Fruit fly (Drosophila melanogaster): Measurements from ENCODE around the gene Gr93a.

Gr93a gene

DNA sequence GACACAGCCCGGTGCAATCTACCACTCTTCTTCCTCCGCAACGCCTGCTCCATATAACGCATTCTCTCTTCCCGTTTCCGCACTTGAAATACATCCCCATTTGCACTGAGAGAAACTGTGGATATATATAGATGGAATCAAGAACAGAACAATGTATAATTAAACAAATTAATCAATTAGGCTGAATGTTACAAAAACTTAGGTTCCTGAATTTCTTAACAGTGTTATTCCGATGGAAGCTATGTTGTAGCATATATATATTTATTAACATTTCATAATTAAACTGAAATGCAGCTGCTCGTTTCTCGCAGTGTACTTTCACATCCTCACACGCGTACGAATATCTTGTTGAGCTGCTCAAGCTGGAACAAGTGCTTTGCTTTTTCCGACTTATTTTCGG, 27.2 kb downstream of the Gr93a start:
- TF ChIP-seq h (optimal IDR thresholded peaks at IDR 0.05): no peak
- no peak for TF ChIP-seq insv (optimal IDR thresholded peaks at IDR 0.05)
- no peak for TF ChIP-seq psq (optimal IDR thresholded peaks at IDR 0.05)
- no peak for TF ChIP-seq Myc (optimal IDR thresholded peaks at IDR 0.05)
- TF ChIP-seq Sin3A (optimal IDR thresholded peaks at IDR 0.05): no peak
- TF ChIP-seq ttk (optimal IDR thresholded peaks at IDR 0.05): no peak

DNA sequence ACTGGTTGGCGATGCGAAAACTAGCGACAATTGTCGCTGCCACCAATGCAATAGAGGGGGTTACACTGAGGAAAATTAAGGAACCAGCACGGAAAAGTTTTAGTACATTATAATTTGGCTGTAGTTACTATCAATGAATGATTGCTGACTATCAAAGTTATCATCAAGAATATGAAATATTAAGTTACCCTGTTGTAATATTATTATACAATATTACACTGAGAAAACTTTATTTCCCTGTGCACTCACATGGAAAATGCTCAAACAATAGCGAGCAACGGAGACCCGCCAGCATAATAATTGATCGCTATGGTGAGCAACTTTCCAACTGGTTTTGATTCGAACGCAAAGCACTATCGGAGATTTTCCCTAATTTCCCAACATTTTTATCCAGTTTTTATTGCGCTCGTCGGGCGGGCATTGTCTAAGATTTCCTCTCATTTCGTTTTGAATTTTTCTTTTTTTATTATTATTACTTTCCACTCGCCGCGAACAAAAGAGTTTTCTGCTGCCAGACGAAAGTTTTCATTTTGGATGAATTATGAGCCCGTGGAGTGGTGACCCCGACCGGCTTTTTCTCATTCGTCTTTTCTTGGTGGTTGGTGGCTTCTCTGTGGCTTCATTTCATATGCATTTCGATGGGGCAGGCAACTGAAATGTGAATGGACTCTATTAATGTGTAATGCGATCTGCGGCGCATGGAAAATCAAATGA, 30.0 kb downstream of the Gr93a start:
- no peak for TF ChIP-seq Myc (optimal IDR thresholded peaks at IDR 0.05)
- no peak for TF ChIP-seq ttk (optimal IDR thresholded peaks at IDR 0.05)
- no peak for TF ChIP-seq insv (optimal IDR thresholded peaks at IDR 0.05)
- TF ChIP-seq h (optimal IDR thresholded peaks at IDR 0.05): no peak
- TF ChIP-seq psq (optimal IDR thresholded peaks at IDR 0.05): no peak
- TF ChIP-seq Sin3A (optimal IDR thresholded peaks at IDR 0.05): no peak

DNA sequence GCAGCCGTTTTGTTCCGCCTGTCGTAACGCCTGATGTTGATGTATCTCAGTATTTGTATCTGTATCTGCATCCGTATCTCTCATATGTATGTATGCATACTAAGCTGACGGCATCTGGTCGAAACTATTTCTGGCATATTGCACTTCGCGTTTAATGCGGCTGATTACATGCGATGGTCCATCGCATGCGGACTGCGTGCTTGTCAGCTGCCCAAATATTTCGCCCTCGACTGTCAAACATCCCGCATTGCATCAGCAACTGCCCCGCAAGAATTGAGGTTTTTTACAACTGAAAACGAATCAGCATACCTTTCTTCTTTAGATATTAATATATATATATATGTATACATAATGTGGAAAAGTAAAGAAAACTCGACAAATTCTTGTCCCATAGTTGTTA, 30.6 kb downstream of the Gr93a start:
- TF ChIP-seq insv (optimal IDR thresholded peaks at IDR 0.05) (no peak), Myc (optimal IDR thresholded peaks at IDR 0.05) (no peak), psq (optimal IDR thresholded peaks at IDR 0.05) (no peak), h (optimal IDR thresholded peaks at IDR 0.05) (no peak)

DNA sequence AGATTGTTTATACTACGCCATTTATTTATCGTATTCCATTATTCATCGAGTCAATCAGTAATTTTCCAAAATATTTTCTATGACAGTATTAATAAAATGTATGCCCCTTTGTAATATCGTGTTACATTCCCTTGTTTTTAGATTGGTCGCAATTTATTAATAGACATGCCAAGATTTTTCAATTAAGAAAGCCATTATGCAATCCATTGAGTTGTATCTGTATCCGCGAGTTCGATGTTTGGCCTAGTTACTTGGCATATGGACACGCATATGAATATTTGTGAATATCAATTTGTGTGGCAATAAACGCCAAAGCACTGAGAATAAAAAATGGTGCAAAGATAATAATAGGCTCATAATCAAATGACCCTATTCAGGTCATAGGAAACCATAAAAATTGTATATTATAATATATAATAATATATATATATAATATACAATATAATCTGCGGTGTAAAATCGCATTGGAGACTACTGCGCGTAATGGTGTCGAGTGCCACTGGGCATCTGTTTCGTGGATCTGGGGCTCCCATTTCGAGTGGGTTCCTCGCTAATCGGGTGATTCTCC, 31.6 kb downstream of the Gr93a start:
- no peak for TF ChIP-seq h (optimal IDR thresholded peaks at IDR 0.05)
- TF ChIP-seq psq (optimal IDR thresholded peaks at IDR 0.05): no peak
- TF ChIP-seq Myc (optimal IDR thresholded peaks at IDR 0.05): no peak
- TF ChIP-seq ttk (optimal IDR thresholded peaks at IDR 0.05): no peak
- no peak for TF ChIP-seq Sin3A (optimal IDR thresholded peaks at IDR 0.05)
- TF ChIP-seq insv (optimal IDR thresholded peaks at IDR 0.05): no peak

DNA sequence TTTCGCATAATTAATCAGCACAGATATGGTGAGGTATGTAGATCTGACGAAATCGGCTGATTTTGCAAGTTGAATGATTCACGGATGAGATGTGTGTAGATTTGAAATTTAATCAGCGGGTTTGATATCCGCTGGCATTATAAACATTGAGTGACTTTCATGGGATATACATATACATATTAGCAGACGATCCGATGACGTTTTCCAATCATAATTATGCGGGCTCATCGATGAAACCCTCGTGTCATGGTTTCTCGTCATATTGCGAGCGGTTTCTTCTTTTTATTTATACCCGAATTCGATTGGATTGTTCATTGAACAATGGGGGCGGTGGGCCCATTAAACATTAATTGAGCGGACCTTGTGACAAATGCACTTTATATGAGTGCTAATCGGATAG, 32.2 kb downstream of the Gr93a start:
- TF ChIP-seq insv (optimal IDR thresholded peaks at IDR 0.05) (no peak), h (optimal IDR thresholded peaks at IDR 0.05) (no peak), psq (optimal IDR thresholded peaks at IDR 0.05) (no peak), Myc (optimal IDR thresholded peaks at IDR 0.05) (no peak), Sin3A (optimal IDR thresholded peaks at IDR 0.05) (no peak), ttk (optimal IDR thresholded peaks at IDR 0.05) (no peak)

DNA sequence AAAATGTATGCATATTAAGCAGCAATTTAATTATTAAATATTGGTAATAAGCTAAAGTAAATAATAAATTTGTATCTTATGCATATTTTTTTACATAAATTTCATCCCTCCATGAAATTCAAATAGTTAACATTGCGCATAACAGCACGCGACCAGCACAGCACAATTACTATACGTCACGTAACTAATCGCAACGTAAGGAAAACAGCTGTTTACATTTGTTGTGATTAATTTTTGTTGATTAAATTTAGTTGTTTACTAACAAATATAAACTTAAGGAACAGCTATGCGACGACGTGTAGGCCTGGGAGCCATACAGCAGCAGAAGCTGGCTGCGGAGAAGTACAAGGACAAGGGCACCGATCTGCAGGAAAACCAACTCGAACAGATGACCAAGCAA, 32.7 kb downstream of the Gr93a start, which contains the start of gene lsn:
Gene lsn (plus strand): TSS at position 177 of the 400 bp plus-strand sequence.
- no peak for TF ChIP-seq Myc (optimal IDR thresholded peaks at IDR 0.05)
- no peak for TF ChIP-seq psq (optimal IDR thresholded peaks at IDR 0.05)
- no peak for TF ChIP-seq Sin3A (optimal IDR thresholded peaks at IDR 0.05)
- no peak for TF ChIP-seq h (optimal IDR thresholded peaks at IDR 0.05)

DNA sequence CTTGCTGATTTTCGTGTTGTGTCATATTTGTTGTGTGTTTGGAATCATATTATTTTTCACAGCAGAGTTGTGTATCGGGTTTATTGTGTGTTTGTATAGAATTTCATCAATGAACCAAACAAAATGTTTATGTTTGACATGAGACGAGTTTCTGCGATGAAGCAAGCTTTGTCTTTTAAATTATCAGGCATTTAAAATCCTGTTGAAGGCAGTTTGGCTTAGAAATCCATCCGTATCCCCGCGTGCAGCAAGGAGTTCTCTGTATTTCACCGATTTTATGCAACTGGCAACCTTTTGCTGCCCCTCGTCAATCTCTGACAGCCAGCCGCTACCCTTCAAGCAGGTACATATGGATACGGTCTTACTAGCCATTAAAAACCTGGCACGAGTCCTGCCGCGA, 35.5 kb downstream of the Gr93a start, which contains the start of the genes CG6569 and Cby:
Gene CG6569 (minus strand): TSS at position 101 of the 400 bp plus-strand sequence.
Gene Cby (plus strand): TSS at position 185 of the 400 bp plus-strand sequence.
- TF ChIP-seq Sin3A (optimal IDR thresholded peaks at IDR 0.05) (no peak), insv (optimal IDR thresholded peaks at IDR 0.05) (no peak), psq (optimal IDR thresholded peaks at IDR 0.05) (no peak), h (optimal IDR thresholded peaks at IDR 0.05) (no peak), ttk (optimal IDR thresholded peaks at IDR 0.05) (no peak), Myc (optimal IDR thresholded peaks at IDR 0.05) (no peak)

DNA sequence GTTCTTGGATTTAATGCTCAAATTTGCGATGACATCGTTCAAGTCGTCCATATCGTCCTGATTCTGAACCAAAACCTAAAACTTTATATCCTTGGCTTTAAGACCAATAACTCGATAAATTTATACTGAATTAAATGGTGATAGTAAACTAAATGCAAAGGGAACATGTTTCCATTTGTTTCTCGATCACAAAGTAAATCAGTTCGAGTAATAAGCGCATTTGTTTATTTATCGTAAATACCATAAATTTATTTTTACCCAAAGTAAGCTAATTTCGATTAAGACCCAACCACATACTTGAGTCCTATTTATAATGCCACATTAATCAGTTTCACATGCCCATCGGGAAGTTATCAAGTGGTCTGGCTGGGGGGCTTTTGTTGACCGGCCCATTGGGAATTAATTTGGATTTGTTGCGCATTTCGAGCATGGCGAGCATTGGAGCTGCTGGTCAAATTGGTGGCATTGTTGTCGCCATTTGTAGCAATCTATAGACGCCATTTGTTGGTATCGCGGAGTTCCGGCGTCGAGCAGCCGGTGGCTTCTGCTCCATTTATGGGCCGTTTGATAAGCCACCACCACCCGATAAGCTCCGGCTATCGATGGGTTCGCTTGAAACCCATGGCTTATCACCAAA, 37.3 kb downstream of the Gr93a start, which contains the start of gene CG31174:
Gene CG31174 (minus strand): TSS at position 51 of the 637 bp plus-strand sequence.
- TF ChIP-seq Myc (optimal IDR thresholded peaks at IDR 0.05): no peak

DNA sequence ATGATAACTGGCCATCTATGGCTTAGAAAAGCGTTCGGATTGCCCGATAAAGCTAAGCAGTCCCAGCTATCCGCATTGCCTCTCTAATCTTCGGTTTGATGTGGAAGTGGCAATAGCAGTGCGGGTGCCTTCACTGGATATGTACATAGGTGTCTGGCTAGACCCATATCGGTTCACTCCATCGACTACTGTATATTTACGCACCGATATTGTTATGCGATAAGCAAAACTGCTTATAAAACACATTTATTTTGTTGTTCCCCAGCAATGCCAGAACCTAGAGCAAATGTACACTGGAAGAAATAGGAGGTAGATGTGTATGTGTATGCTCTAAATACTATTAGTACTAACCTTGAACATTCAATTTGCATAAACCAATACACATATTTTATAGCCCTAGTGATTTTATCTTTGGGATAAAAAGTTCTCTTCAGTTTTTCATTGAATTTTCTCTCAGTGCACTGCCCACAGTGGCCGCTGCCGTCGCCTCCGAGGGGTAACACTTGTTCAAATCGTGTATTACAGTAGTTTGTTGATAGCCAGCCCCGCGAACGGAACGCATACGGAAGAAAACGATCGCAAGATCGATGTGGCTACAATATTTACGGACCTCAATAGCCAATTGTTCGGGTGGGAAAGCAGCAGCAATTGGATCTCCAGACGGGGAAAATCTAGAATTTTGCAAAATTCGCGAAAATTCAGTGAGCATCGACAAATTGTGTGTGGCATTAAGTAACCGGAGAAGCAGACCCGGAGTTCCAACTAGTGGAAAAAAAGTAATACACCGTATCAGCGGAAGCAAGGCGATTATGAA, 38.1 kb downstream of the Gr93a start, which contains the start of gene CG31431:
Gene CG31431 (plus strand): TSS at position 524 of the 814 bp plus-strand sequence.
- TF ChIP-seq psq (optimal IDR thresholded peaks at IDR 0.05): no peak
- no peak for TF ChIP-seq insv (optimal IDR thresholded peaks at IDR 0.05)
- TF ChIP-seq Sin3A (optimal IDR thresholded peaks at IDR 0.05): no peak
- no peak for TF ChIP-seq ttk (optimal IDR thresholded peaks at IDR 0.05)
- TF ChIP-seq Myc (optimal IDR thresholded peaks at IDR 0.05): no peak
- no peak for TF ChIP-seq h (optimal IDR thresholded peaks at IDR 0.05)

DNA sequence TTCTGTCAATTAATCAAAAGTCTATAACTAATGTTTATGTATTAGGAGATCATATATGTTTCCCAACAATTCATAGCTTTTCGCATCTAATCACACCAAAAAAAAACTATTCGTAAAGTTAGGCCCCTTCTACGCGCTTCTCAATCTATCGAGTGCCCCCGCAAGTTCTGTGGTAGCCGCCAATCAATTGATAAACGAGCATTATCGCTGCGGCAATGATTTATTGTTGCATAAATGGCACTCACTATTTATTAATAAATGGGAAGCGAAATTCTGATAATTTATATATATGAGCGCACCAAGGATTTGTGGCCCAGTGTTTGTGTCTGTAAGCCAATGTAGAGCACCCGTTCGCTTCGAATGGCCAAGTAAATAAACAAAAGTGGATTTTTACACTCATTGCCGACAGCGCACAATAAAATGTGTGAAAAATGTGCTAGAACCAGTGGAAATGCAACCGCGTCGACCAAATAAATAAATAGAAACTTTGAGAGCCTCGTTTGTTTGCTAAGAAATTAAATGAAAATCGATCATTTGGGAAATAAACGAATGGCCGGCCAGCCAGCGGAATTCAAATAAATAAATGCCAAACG, 39.1 kb downstream of the Gr93a start:
- TF ChIP-seq Myc (optimal IDR thresholded peaks at IDR 0.05): no peak
- TF ChIP-seq insv (optimal IDR thresholded peaks at IDR 0.05): no peak
- TF ChIP-seq Sin3A (optimal IDR thresholded peaks at IDR 0.05): no peak
- no peak for TF ChIP-seq h (optimal IDR thresholded peaks at IDR 0.05)
- TF ChIP-seq psq (optimal IDR thresholded peaks at IDR 0.05): no peak
- TF ChIP-seq ttk (optimal IDR thresholded peaks at IDR 0.05): no peak

DNA sequence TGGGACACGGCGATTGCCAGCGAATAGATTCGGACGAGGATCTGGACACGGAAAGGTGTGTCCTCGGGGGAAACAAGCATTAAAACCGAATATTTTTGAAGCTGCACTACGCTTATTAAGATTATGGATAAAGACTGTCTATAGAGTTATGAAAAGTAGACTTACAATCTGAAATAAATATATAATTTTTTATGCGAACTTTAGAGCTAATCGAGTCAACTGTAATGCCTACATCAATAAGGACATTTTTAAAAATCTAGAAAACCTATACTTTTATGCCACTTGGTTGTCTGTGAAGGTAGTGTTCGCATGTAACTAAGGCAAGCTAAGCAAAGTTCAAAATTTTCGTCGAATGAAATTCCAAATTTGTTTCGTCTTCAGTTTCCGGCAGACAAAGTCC, 41.1 kb downstream of the Gr93a start, which contains the start of gene CG31178:
Gene CG31178 (plus strand): TSS at position 301 of the 400 bp plus-strand sequence.
- TF ChIP-seq insv (optimal IDR thresholded peaks at IDR 0.05) (no peak), psq (optimal IDR thresholded peaks at IDR 0.05) (no peak), Sin3A (optimal IDR thresholded peaks at IDR 0.05) (no peak), Myc (optimal IDR thresholded peaks at IDR 0.05) (no peak), ttk (optimal IDR thresholded peaks at IDR 0.05) (no peak), h (optimal IDR thresholded peaks at IDR 0.05) (no peak)

Data from Kc167 (cell line).